Fruit fly (Drosophila melanogaster) whole organism, embryonic: ENCODE data around the gene Sodh2.

Experiments used
- Atf3 ChIP-seq: fragments of 200-800 bp; sonication (Bioruptor generic); optimal IDR thresholded peaks from 3 replicates; lab custom pipeline; 2016; ENCODE audit warnings: missing biosample characterization, missing genetic modification characterization
- Awh ChIP-seq: fragments of 200-800 bp; sonication (Bioruptor generic); IDR thresholded peaks from 2 replicates; pipeline ENCODE4, ENCODE4 v1.3.6; 2022; ENCODE audit warnings: missing biosample characterization, missing genetic modification characterization
- BtbVII ChIP-seq: fragments of 200-800 bp; sonication (Bioruptor generic); optimal IDR thresholded peaks from 3 replicates; lab custom pipeline; 2017; ENCODE audit warnings: missing biosample characterization, mild to moderate bottlenecking, missing genetic modification characterization
- CG12769 ChIP-seq: fragments of 200-800 bp; sonication (Bioruptor generic); optimal IDR thresholded peaks from 2 replicates; lab custom pipeline; 2019; ENCODE audit warnings: missing biosample characterization, mild to moderate bottlenecking, missing genetic modification characterization, moderate library complexity
- CG14667 ChIP-seq: fragments of 200-800 bp; sonication (Bioruptor generic); IDR thresholded peaks from 2 replicates; pipeline ENCODE4 v1.3.6; 2022; ENCODE audit warnings: missing biosample characterization, missing genetic modification characterization
- CG15011 ChIP-seq: fragments of 200-800 bp; sonication (Bioruptor generic); optimal IDR thresholded peaks from 3 replicates; lab custom pipeline; 2018; ENCODE audit warnings: missing biosample characterization, mild to moderate bottlenecking, missing genetic modification characterization
- CG16779 ChIP-seq: fragments of 200-800 bp; sonication (Bioruptor generic); IDR thresholded peaks from 2 replicates; pipeline ENCODE4 v1.3.6; 2022; ENCODE audit warnings: missing biosample characterization, missing genetic modification characterization
- CG16815 ChIP-seq: fragments of 200-800 bp; sonication (Bioruptor generic); optimal IDR thresholded peaks from 3 replicates; lab custom pipeline; 2017; ENCODE audit warnings: missing biosample characterization, mild to moderate bottlenecking, missing genetic modification characterization
- CG17385 ChIP-seq: fragments of 200-800 bp; sonication (Bioruptor generic); optimal IDR thresholded peaks from 3 replicates; lab custom pipeline; 2018; ENCODE audit warnings: missing biosample characterization, mild to moderate bottlenecking, missing genetic modification characterization
- CG3065 ChIP-seq: fragments of 200-800 bp; sonication (Bioruptor generic); optimal IDR thresholded peaks from 2 replicates; lab custom pipeline; 2016; ENCODE audit warnings: missing biosample characterization, missing genetic modification characterization
- CG32532 ChIP-seq: fragments of 200-800 bp; sonication (Bioruptor generic); IDR thresholded peaks from 2 replicates; pipeline ENCODE4 v1.3.6; 2022; ENCODE audit warnings: missing biosample characterization, missing genetic modification characterization
- CoRest ChIP-seq: fragments of 200-800 bp; sonication (Bioruptor generic); optimal IDR thresholded peaks from 3 replicates; lab custom pipeline; 2018; ENCODE audit warnings: missing biosample characterization, mild to moderate bottlenecking, missing genetic modification characterization, moderate library complexity
- D ChIP-seq, 2 experiments: fragments of 200-800 bp in 1 of 2; fragments of >200 bp in 1 of 2; sonication (Bioruptor generic) in 1 of 2; optimal IDR thresholded peaks; 2 replicates in 1 of 2; 3 replicates in 1 of 2; lab custom pipeline; 2017; ENCODE audit warnings: mild to moderate bottlenecking in 1 of 2, missing biosample characterization in 1 of 2, missing genetic modification characterization in 1 of 2, missing genetic modification reagents in 1 of 2
- Dbx ChIP-seq: fragments of 200-800 bp; sonication (Bioruptor generic); IDR thresholded peaks from 3 replicates; pipeline ENCODE4 v1.3.6; 2022; ENCODE audit warnings: missing biosample characterization, missing genetic modification characterization
- Dip2 ChIP-seq: fragments of 200-800 bp; sonication (Bioruptor generic); IDR thresholded peaks from 2 replicates; pipeline ENCODE4 v1.3.6; 2022; ENCODE audit warnings: missing biosample characterization, missing genetic modification characterization
- Doc3 ChIP-seq: fragments of 200-800 bp; sonication (Bioruptor generic); IDR thresholded peaks from 3 replicates; pipeline ENCODE4 v1.3.6; 2022; ENCODE audit warnings: missing biosample characterization, missing genetic modification characterization; ENCODE audit not compliant: partially characterized antibody
- Dref ChIP-seq: fragments of 200-800 bp; sonication (Bioruptor generic); IDR thresholded peaks from 2 replicates; pipeline ENCODE4 v1.3.6; 2022; ENCODE audit warnings: missing biosample characterization, missing genetic modification characterization
- Drgx ChIP-seq: fragments of 200-800 bp; sonication (Bioruptor generic); IDR thresholded peaks from 2 replicates; pipeline ENCODE4 v1.3.6; 2022; ENCODE audit warnings: missing biosample characterization, missing genetic modification characterization
- E2f1 ChIP-seq: fragments of 200-800 bp; sonication (Bioruptor generic); IDR thresholded peaks from 2 replicates; pipeline ENCODE4 v1.3.6; 2022; ENCODE audit warnings: missing biosample characterization, missing genetic modification characterization
- E2f2 ChIP-seq: fragments of 200-800 bp; sonication (Bioruptor generic); IDR thresholded peaks from 2 replicates; pipeline ENCODE4 v1.3.6; 2022; ENCODE audit warnings: missing biosample characterization, missing genetic modification characterization
- Eip74EF ChIP-seq, 2 experiments: fragments of 200-800 bp in 1 of 2; fragments of >200 bp in 1 of 2; sonication (Bioruptor generic) in 1 of 2; optimal IDR thresholded peaks; 2 replicates each; lab custom pipeline; 2017 to 2019; ENCODE audit warnings: missing biosample characterization in 2 of 2, missing genetic modification characterization in 2 of 2, mild to moderate bottlenecking in 1 of 2, moderate library complexity in 1 of 2
- Fer1 ChIP-seq: fragments of 200-800 bp; sonication (Bioruptor generic); optimal IDR thresholded peaks from 2 replicates; lab custom pipeline; 2017; ENCODE audit warnings: missing biosample characterization, mild to moderate bottlenecking, missing genetic modification characterization
- Fer3 ChIP-seq: fragments of 200-800 bp; sonication (Bioruptor generic); optimal IDR thresholded peaks from 2 replicates; lab custom pipeline; 2018; ENCODE audit warnings: missing biosample characterization, mild to moderate bottlenecking, missing genetic modification characterization, moderate library complexity
- Gug ChIP-seq: fragments of 200-800 bp; sonication (Bioruptor generic); IDR thresholded peaks from 4 replicates; pipeline ENCODE4 v1.3.6; 2022; ENCODE audit warnings: missing biosample characterization, missing genetic modification characterization
- H2.0 ChIP-seq: fragments of 200-800 bp; sonication (Bioruptor generic); IDR thresholded peaks from 2 replicates; pipeline ENCODE4 v1.3.6; 2022; ENCODE audit warnings: missing biosample characterization, missing genetic modification characterization
- Med ChIP-seq: fragments of 200-800 bp; sonication (Bioruptor generic); peaks from one replicate; lab custom pipeline; 2016; ENCODE audit warnings: missing biosample characterization, missing genetic modification characterization, mild to moderate bottlenecking, inconsistent platforms, moderate library complexity
- NC2β ChIP-seq: fragments of 200-800 bp; sonication (Bioruptor generic); optimal IDR thresholded peaks from 2 replicates; lab custom pipeline; 2016; ENCODE audit warnings: missing biosample characterization, missing genetic modification characterization
- chif ChIP-seq, 2 experiments: fragments of 200-800 bp; sonication (Bioruptor generic); optimal IDR thresholded peaks; 3 replicates each; lab custom pipeline; 2016; ENCODE audit warnings: missing biosample characterization in 2 of 2, missing genetic modification characterization in 2 of 2
- chinmo ChIP-seq: fragments of 200-800 bp; sonication (Bioruptor generic); IDR thresholded peaks from 4 replicates; pipeline ENCODE4 v1.3.6; 2022; ENCODE audit warnings: missing biosample characterization, missing genetic modification characterization; ENCODE audit not compliant: partially characterized antibody
- crol ChIP-seq: fragments of 200-800 bp; sonication (Bioruptor generic); IDR thresholded peaks from 2 replicates; pipeline ENCODE4 v1.3.6; 2022; ENCODE audit warnings: missing biosample characterization, missing genetic modification characterization
- crp ChIP-seq, 2 experiments: fragments of 200-800 bp; sonication (Bioruptor generic); optimal IDR thresholded peaks; 2 replicates in 1 of 2; 3 replicates in 1 of 2; lab custom pipeline; 2017; ENCODE audit warnings: missing biosample characterization in 2 of 2, missing genetic modification characterization in 2 of 2, mild to moderate bottlenecking in 1 of 2, moderate library complexity in 1 of 2
- danr ChIP-seq: fragments of 200-800 bp; sonication (Bioruptor generic); IDR thresholded peaks from 2 replicates; pipeline ENCODE4 v1.3.6; 2022; ENCODE audit warnings: missing biosample characterization, missing genetic modification characterization
- dm ChIP-seq: fragments of 200-800 bp; sonication (Bioruptor generic); optimal IDR thresholded peaks from 3 replicates; lab custom pipeline; 2016; ENCODE audit warnings: missing biosample characterization, missing genetic modification characterization
- dmrt99B ChIP-seq: fragments of 200-800 bp; sonication (Bioruptor generic); optimal IDR thresholded peaks from 2 replicates; lab custom pipeline; 2018; ENCODE audit warnings: missing biosample characterization, mild to moderate bottlenecking, missing genetic modification characterization, moderate library complexity
- dysf ChIP-seq: fragments of 200-800 bp; sonication (Bioruptor generic); IDR thresholded peaks from 3 replicates; pipeline ENCODE4 v1.3.6; 2022; ENCODE audit warnings: missing biosample characterization, missing genetic modification characterization
- ems ChIP-seq: fragments of 200-800 bp; sonication (Bioruptor generic); optimal IDR thresholded peaks from 3 replicates; lab custom pipeline; 2016; ENCODE audit warnings: missing biosample characterization, missing genetic modification characterization
- esg ChIP-seq: fragments of 200-800 bp; sonication (Bioruptor generic); conservative IDR thresholded peaks from 2 replicates; pipeline ENCODE4 v1.3.6; 2022; ENCODE audit warnings: missing biosample characterization, missing genetic modification characterization
- h ChIP-seq: fragments of >200 bp; optimal IDR thresholded peaks from 2 replicates; lab custom pipeline; 2017
- hth ChIP-seq: fragments of >200 bp; optimal IDR thresholded peaks from 2 replicates; lab custom pipeline; 2017; ENCODE audit warnings: inconsistent platforms
- pros ChIP-seq: fragments of 200-800 bp; sonication (Bioruptor generic); optimal IDR thresholded peaks from 3 replicates; lab custom pipeline; 2019; ENCODE audit warnings: missing biosample characterization, mild to moderate bottlenecking, missing genetic modification characterization, moderate library complexity
- ranshi ChIP-seq: fragments of 200-800 bp; sonication (Bioruptor generic); IDR thresholded peaks from 2 replicates; pipeline ENCODE4 v1.3.6; 2022; ENCODE audit warnings: missing biosample characterization, missing genetic modification characterization
- sd ChIP-seq: fragments of 200-800 bp; sonication (Bioruptor generic); optimal IDR thresholded peaks from 3 replicates; lab custom pipeline; 2018; ENCODE audit warnings: missing biosample characterization, mild to moderate bottlenecking, missing genetic modification characterization, moderate library complexity
- seq ChIP-seq: fragments of 200-800 bp; sonication (Bioruptor generic); IDR thresholded peaks from 2 replicates; pipeline ENCODE4 v1.3.6; 2022; ENCODE audit warnings: missing biosample characterization, missing genetic modification characterization
- so ChIP-seq: fragments of 200-800 bp; sonication (Bioruptor generic); IDR thresholded peaks from 3 replicates; pipeline ENCODE4 v1.3.6; 2022; ENCODE audit warnings: missing biosample characterization, missing genetic modification characterization
- sug ChIP-seq: fragments of 200-800 bp; optimal IDR thresholded peaks from 2 replicates; lab custom pipeline; 2019; ENCODE audit warnings: missing biosample characterization, mild to moderate bottlenecking, missing genetic modification characterization, moderate library complexity
- tap ChIP-seq: fragments of 200-800 bp; optimal IDR thresholded peaks from 3 replicates; lab custom pipeline; 2019; ENCODE audit warnings: missing biosample characterization, mild to moderate bottlenecking, missing genetic modification characterization, moderate library complexity
- zfh2 ChIP-seq: fragments of 200-800 bp; sonication (Bioruptor generic); optimal IDR thresholded peaks from 2 replicates; lab custom pipeline; 2016; ENCODE audit warnings: missing biosample characterization, missing genetic modification characterization

Gene Sodh2

DNA sequence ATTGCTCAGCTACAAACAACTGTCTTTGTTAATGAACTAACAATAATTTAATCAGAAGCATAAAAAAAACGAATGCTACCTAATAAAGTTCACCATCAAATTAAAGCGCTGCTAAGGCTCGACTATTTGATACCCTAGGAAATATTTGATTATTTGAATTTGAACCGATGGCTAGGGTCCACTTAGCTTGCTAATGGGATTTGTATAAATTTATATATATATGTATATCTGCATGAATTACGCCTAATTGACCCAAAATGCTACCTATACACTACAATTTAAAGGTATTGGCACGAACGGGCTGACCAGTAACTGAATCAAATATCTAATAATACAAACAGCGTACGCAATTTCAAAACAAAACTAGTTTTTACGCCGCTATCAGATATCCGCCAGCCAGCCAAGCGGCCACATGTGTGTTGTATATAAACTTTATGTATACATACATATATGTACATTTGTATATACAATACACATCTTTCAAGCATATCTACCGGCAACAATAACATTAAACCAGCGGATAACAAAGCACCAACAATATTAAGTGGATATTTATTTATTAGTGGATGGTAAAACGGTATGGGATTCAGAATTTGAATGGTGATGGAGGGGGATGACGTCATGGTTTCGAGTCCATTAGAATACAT, 8.0 kb downstream of the Sodh2 start (continued):
- peak; percentile 92 for TF ChIP-seq dmrt99B
- peak; percentile 80 for TF ChIP-seq Fer3 (tag; lab: Kevin White, UChicago)

DNA sequence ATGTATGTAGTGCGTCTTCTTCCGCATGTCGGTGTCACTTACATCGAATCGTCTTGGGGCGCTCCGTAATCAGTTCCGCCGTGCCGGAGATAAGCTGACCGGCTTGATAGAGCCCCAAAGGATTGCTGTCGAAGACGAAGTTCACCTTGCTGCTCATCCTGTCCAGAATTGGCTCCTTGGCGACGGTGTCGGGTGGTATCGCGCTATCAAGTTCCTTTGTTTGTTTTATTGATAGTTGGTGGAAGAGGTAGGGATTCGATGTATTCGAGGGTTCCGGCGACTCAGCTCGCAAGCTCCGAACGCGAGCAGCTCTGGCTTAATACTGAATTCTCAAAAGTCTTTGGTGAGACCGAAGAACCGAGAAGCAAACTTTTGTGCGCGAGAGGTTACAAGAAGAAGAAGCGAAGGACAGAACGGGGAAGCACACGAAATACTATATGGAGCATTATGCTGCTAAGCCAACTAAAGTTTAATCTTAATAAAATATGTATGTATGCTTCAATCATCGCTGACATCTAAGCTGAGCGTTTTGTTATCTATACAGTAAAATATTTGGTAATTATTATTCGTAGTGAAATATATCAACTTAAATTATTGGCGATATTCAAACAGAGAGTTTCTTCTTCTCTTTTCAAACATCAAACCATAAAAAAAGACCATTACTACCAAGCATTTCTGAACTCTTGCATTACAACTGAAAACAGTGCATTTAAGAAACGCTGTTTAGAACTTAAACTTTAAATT, 8.7 kb downstream of the Sodh2 start, which contains the start of gene CG14696:
CG14696 (minus strand) TSS at position 324 of the 744 bp plus-strand sequence.
- no peak for TF ChIP-seq Dip2 (GFP tag; lab: Robert Waterston, UW)
- TF ChIP-seq sd (tag; lab: Kevin White, UChicago) = no peak
- peak; percentile 77 for TF ChIP-seq sug (tag; lab: Kevin White, UChicago)
- TF ChIP-seq CG16815 = no peak
- peak; percentile 5 for TF ChIP-seq Atf3
- TF ChIP-seq so = peak; percentile 15; the same call in 1 of the 3 replicates
- no peak for TF ChIP-seq CG12769 (tag; lab: Kevin White, UChicago)
- TF ChIP-seq CG16779 = peak; percentile 52; the same call in 1 of the 2 replicates
- no peak for TF ChIP-seq esg (GFP tag; lab: Robert Waterston, UW)
- peak; percentile 44; the same call in 1 of the 3 replicates for TF ChIP-seq Dbx
- no peak for TF ChIP-seq E2f2 (GFP tag; lab: Robert Waterston, UW)
- no peak for TF ChIP-seq h (lab: Kevin White, UChicago)
- 0 out of 2 replicates have a peak, but pooled peaks have one; percentile 14 for TF ChIP-seq Drgx (GFP tag; lab: Robert Waterston, UW)
- TF ChIP-seq D (optimal IDR thresholded peaks at IDR 0.05; lab: Kevin White, UChicago) = no peak
- TF ChIP-seq D (GFP tag; optimal IDR thresholded peaks at IDR 0.05; lab: Kevin White, UChicago) = no peak
- TF ChIP-seq ems (GFP tag; lab: Kevin White, UChicago) = no peak
- no peak for TF ChIP-seq NC2β
- TF ChIP-seq CG32532 (GFP tag; lab: Robert Waterston, UW) = 0 out of 2 replicates have a peak, but pooled peaks have one; percentile 27
- 0 out of 2 replicates have a peak, but pooled peaks have one; percentile 15 for TF ChIP-seq E2f1 (GFP tag; lab: Robert Waterston, UW)
- TF ChIP-seq Med (GFP tag; lab: Kevin White, UChicago) = peak; percentile 78
- no peak for TF ChIP-seq Gug (GFP tag; lab: Robert Waterston, UW)
- no peak for TF ChIP-seq CG15011 (GFP tag; lab: Kevin White, UChicago)
- TF ChIP-seq pros (GFP tag; lab: Kevin White, UChicago) = peak; percentile 39
- no peak for TF ChIP-seq dm (GFP tag; lab: Kevin White, UChicago)
- no peak for TF ChIP-seq CG14667 (GFP tag; lab: Robert Waterston, UW)
- TF ChIP-seq CoRest (tag; lab: Kevin White, UChicago) = peak; percentile 26
- no peak for TF ChIP-seq dysf
- TF ChIP-seq ranshi (GFP tag; lab: Robert Waterston, UW) = no peak
- TF ChIP-seq zfh2 (GFP tag; lab: Kevin White, UChicago) = no peak
- no peak for TF ChIP-seq Doc3 (GFP tag; lab: Robert Waterston, UW)
- TF ChIP-seq chinmo (GFP tag; lab: Robert Waterston, UW) = 0 out of 4 replicates have a peak, but pooled peaks have one; percentile 9
- no peak for TF ChIP-seq Fer1 (GFP tag; lab: Kevin White, UChicago)
- TF ChIP-seq Eip74EF (GFP tag; optimal IDR thresholded peaks at IDR 0.05; lab: Kevin White, UChicago) = peak in 1 of 2 experiments; percentile 63
- TF ChIP-seq seq (GFP tag; lab: Robert Waterston, UW) = no peak
- no peak for TF ChIP-seq tap
- TF ChIP-seq CG3065 (GFP tag; lab: Kevin White, UChicago) = no peak
- peak; percentile 78 for TF ChIP-seq CG17385 (GFP tag; lab: Kevin White, UChicago)
- no peak for TF ChIP-seq danr (GFP tag; lab: Robert Waterston, UW)
- no peak for TF ChIP-seq H2.0 (GFP tag; lab: Robert Waterston, UW)
- peak in 1 of 2 experiments; percentile 64 for TF ChIP-seq crp (GFP tag; optimal IDR thresholded peaks at IDR 0.05; lab: Kevin White, UChicago)
- TF ChIP-seq hth (lab: Kevin White, UChicago) = no peak
- TF ChIP-seq Awh = 0 out of 2 replicates have a peak, but pooled peaks have one; percentile 9
- no peak for TF ChIP-seq chif (GFP tag; optimal IDR thresholded peaks at IDR 0.05; lab: Kevin White, UChicago)
- TF ChIP-seq crol = no peak
- 0 out of 2 replicates have a peak, but pooled peaks have one; percentile 22 for TF ChIP-seq Dref (GFP tag; lab: Robert Waterston, UW)
- peak; percentile 57 for TF ChIP-seq BtbVII (GFP tag; lab: Kevin White, UChicago)
